Worm (Caenorhabditis elegans) whole organism, mixed stage, embryonic: ENCODE measurements around the gene T21H3.1.

ENCODE experiments used
- bed-3 ChIP-seq: fragments of 200-800 bp; sonication (Bioruptor generic); optimal IDR thresholded peaks from 3 replicates; lab custom pipeline; 2018; ENCODE audit warnings: mild to moderate bottlenecking, missing genetic modification characterization, moderate library complexity, missing compliant biosample characterization
- blmp-1 ChIP-seq: fragments of 150-350 bp; optimal IDR thresholded peaks from 2 replicates; lab custom pipeline; 2014; ENCODE audit warnings: missing biosample characterization, missing genetic modification characterization
- ceh-83 ChIP-seq: fragments of 200-800 bp; sonication (Bioruptor generic); optimal IDR thresholded peaks from 2 replicates; lab custom pipeline; 2018; ENCODE audit warnings: mild to moderate bottlenecking, missing genetic modification characterization, missing compliant biosample characterization
- ces-1 ChIP-seq: fragments of 150-350 bp; optimal IDR thresholded peaks from 2 replicates; lab custom pipeline; 2014; ENCODE audit warnings: missing biosample characterization, missing genetic modification reagents, missing genetic modification characterization
- elt-3 ChIP-seq: fragments of 150-350 bp; optimal IDR thresholded peaks from 2 replicates; lab custom pipeline; 2014; ENCODE audit warnings: missing biosample characterization, missing genetic modification characterization
- lin-13 ChIP-seq: fragments of 150-350 bp; optimal IDR thresholded peaks from 2 replicates; lab custom pipeline; 2014; ENCODE audit warnings: missing biosample characterization, missing genetic modification characterization
- lsy-2 ChIP-seq: fragments of 150-350 bp; optimal IDR thresholded peaks from 2 replicates; lab custom pipeline; 2014; ENCODE audit warnings: missing biosample characterization, missing genetic modification characterization
- mab-5 ChIP-seq: fragments of 150-350 bp; optimal IDR thresholded peaks from 2 replicates; lab custom pipeline; 2014; ENCODE audit warnings: missing biosample characterization, missing genetic modification characterization
- mep-1 ChIP-seq: fragments of 150-350 bp; optimal IDR thresholded peaks from 2 replicates; lab custom pipeline; 2017; ENCODE audit warnings: missing biosample characterization, missing genetic modification reagents, missing genetic modification characterization, inconsistent platforms
- mls-2 ChIP-seq: sonication (generic microtip); optimal IDR thresholded peaks from 2 replicates; lab custom pipeline; 2016; ENCODE audit warnings: mild to moderate bottlenecking, missing genetic modification characterization, moderate library complexity, missing compliant biosample characterization
- nhr-12 ChIP-seq: fragments of 150-350 bp; optimal IDR thresholded peaks from 2 replicates; lab custom pipeline; 2014; ENCODE audit warnings: missing biosample characterization, missing genetic modification characterization
- snpc-4 ChIP-seq: fragments of 150-350 bp; optimal IDR thresholded peaks from 2 replicates; lab custom pipeline; 2014; ENCODE audit warnings: missing biosample characterization, missing genetic modification characterization
- unc-39 ChIP-seq: fragments of 150-350 bp; optimal IDR thresholded peaks from 2 replicates; lab custom pipeline; 2014; ENCODE audit warnings: missing biosample characterization, missing genetic modification characterization
- unc-62 ChIP-seq: fragments of 150-350 bp; optimal IDR thresholded peaks from 2 replicates; lab custom pipeline; 2014; ENCODE audit warnings: missing biosample characterization, missing genetic modification reagents, missing genetic modification characterization

DNA sequence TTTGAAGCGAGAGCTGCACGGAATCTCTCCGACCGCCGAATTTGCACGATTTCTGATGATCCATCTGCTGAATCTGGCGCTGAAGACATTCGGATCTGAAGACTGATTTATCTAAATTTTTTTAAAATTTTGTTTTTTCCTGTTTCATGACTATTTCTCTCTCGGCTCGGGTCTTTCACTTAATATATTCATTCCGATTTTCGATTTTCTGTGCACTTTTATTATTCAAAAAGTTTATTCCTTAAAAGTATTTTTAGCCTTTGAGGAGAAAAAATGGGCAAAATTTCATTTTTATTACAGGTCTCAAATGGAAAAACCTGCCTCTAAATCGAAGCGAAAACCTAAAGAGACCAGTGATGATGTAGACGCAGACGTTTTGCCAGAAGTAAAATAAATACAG lies 31.1 kb downstream of the T21H3.1 start, which contains the start of gene Y50D4A.1:
- TF ChIP-seq ces-1 (GFP tag; lab: Kevin White, UChicago), result no peak
- no peak for TF ChIP-seq elt-3 (tag; lab: Kevin White, UChicago)
- no peak for TF ChIP-seq bed-3 (GFP tag; lab: Kevin White, UChicago)
- TF ChIP-seq ceh-83, result no peak
- TF ChIP-seq lsy-2 (tag; lab: Kevin White, UChicago), result no peak
- TF ChIP-seq unc-62 (GFP tag; lab: Kevin White, UChicago), result no peak
- no peak for TF ChIP-seq mab-5
- no peak for TF ChIP-seq mep-1
- TF ChIP-seq nhr-12 (tag; lab: Kevin White, UChicago), result no peak
- no peak for TF ChIP-seq mls-2 (tag; lab: Kevin White, UChicago)
- TF ChIP-seq blmp-1 (tag; lab: Kevin White, UChicago), result no peak
- no peak for TF ChIP-seq snpc-4
- no peak for TF ChIP-seq unc-39 (tag; lab: Kevin White, UChicago)
- no peak for TF ChIP-seq lin-13
